Worm (Caenorhabditis elegans) whole organism, young adult: ENCODE measurements around the gene C53A3.1.
A peak's percentile ranks its signal among the peaks of the same experiment; 100 is the strongest.

Experiments
- B0019.2 ChIP-seq: fragments of 200-800 bp; sonication (Bioruptor generic); conservative IDR thresholded peaks from 2 replicates; pipeline ENCODE4 v1.3.6; 2022; ENCODE audit warnings: missing genetic modification reagents, missing genetic modification characterization, missing compliant biosample characterization
- B0035.1 ChIP-seq: sonication (generic microtip); optimal IDR thresholded peaks from 2 replicates; lab custom pipeline; 2016; ENCODE audit warnings: missing genetic modification characterization, mild to moderate bottlenecking, missing compliant biosample characterization, missing genotype, missing genetic modification reagents
- B0336.3 ChIP-seq: fragments of 200-800 bp; sonication (Bioruptor generic); IDR thresholded peaks from 2 replicates; pipeline ENCODE4 v1.3.6; 2022; ENCODE audit warnings: missing genetic modification characterization, missing compliant biosample characterization
- F49E8.2 ChIP-seq: sonication (generic microtip); optimal IDR thresholded peaks from 3 replicates; lab custom pipeline; 2017; ENCODE audit warnings: missing genetic modification characterization, mild to moderate bottlenecking, missing compliant biosample characterization, antibody characterized with exemption, moderate library complexity; ENCODE audit not compliant: insufficient read depth
- F57A8.1 ChIP-seq: fragments of 200-800 bp; sonication (Bioruptor generic); optimal IDR thresholded peaks from 2 replicates; lab custom pipeline; 2018; ENCODE audit warnings: mild to moderate bottlenecking, missing genetic modification characterization, moderate library complexity, missing compliant biosample characterization
- Y79H2A.3 ChIP-seq: fragments of 200-800 bp; sonication (Bioruptor generic); conservative IDR thresholded peaks from 2 replicates; pipeline ENCODE4 v1.3.6; 2022; ENCODE audit warnings: missing genetic modification reagents, missing genetic modification characterization, missing compliant biosample characterization
- ZK185.1 ChIP-seq: sonication (generic microtip); optimal IDR thresholded peaks from 2 replicates; lab custom pipeline; 2016; ENCODE audit warnings: mild to moderate bottlenecking, missing genetic modification characterization, missing compliant biosample characterization; ENCODE audit not compliant: poor library complexity, severe bottlenecking
- akir-1 ChIP-seq: fragments of 200-800 bp; sonication (Bioruptor generic); optimal IDR thresholded peaks from 2 replicates; lab custom pipeline; 2018; ENCODE audit warnings: mild to moderate bottlenecking, missing genetic modification characterization, moderate library complexity, missing compliant biosample characterization
- attf-3 ChIP-seq: fragments of 200-800 bp; sonication (Bioruptor generic); conservative IDR thresholded peaks from 2 replicates; pipeline ENCODE4 v1.3.6; 2022; ENCODE audit warnings: missing genetic modification reagents, missing genetic modification characterization, missing compliant biosample characterization
- attf-6 ChIP-seq: fragments of 200-800 bp; sonication (Bioruptor generic); IDR thresholded peaks from 2 replicates; pipeline ENCODE4 v1.3.6; 2022; ENCODE audit warnings: missing genetic modification reagents, missing genetic modification characterization, missing compliant biosample characterization
- ceh-58 ChIP-seq: fragments of 200-800 bp; sonication (Bioruptor generic); IDR thresholded peaks from 2 replicates; pipeline ENCODE4 v1.3.6; 2022; ENCODE audit warnings: missing genetic modification characterization, missing compliant biosample characterization
- ceh-79 ChIP-seq: sonication (generic microtip); optimal IDR thresholded peaks from 2 replicates; lab custom pipeline; 2017; ENCODE audit warnings: mild to moderate bottlenecking, missing genetic modification characterization, missing compliant biosample characterization
- die-1 ChIP-seq: sonication (generic microtip); optimal IDR thresholded peaks from 2 replicates; lab custom pipeline; 2016; ENCODE audit warnings: missing genotype, mild to moderate bottlenecking, missing genetic modification characterization, missing compliant biosample characterization
- dpff-1 ChIP-seq: sonication (generic microtip); optimal IDR thresholded peaks from 2 replicates; lab custom pipeline; 2017; ENCODE audit warnings: mild to moderate bottlenecking, missing genetic modification characterization, missing compliant biosample characterization
- ekl-4 ChIP-seq: fragments of 200-800 bp; sonication (Bioruptor generic); IDR thresholded peaks from 2 replicates; pipeline ENCODE4 v1.3.6; 2022; ENCODE audit warnings: missing genetic modification reagents, missing genetic modification characterization, missing compliant biosample characterization
- him-1 ChIP-seq: sonication (generic microtip); optimal IDR thresholded peaks from 2 replicates; lab custom pipeline; 2016; ENCODE audit warnings: missing genotype, missing genetic modification reagents, missing genetic modification characterization, missing compliant biosample characterization
- hlh-12 ChIP-seq: sonication (generic microtip); optimal IDR thresholded peaks from 2 replicates; lab custom pipeline; 2016; ENCODE audit warnings: missing genetic modification characterization, missing compliant biosample characterization
- hmg-1.2 ChIP-seq: fragments of 200-800 bp; sonication (Bioruptor generic); IDR thresholded peaks from 2 replicates; pipeline ENCODE4 v1.3.6; 2022; ENCODE audit warnings: missing genetic modification reagents, missing genetic modification characterization, missing compliant biosample characterization
- hmg-20 ChIP-seq: fragments of 200-800 bp; sonication (Bioruptor generic); IDR thresholded peaks from 2 replicates; pipeline ENCODE4 v1.3.6; 2022; ENCODE audit warnings: missing genetic modification reagents, missing genetic modification characterization, missing compliant biosample characterization
- hrde-1 ChIP-seq: sonication (generic microtip); optimal IDR thresholded peaks from 2 replicates; lab custom pipeline; 2016; ENCODE audit warnings: missing genetic modification characterization, mild to moderate bottlenecking, missing compliant biosample characterization, moderate library complexity, missing genotype, missing genetic modification reagents, borderline replicate concordance
- lin-35 ChIP-seq, 3 experiments: fragments of 150-350 bp in 2 of 3; sonication (generic microtip) in 1 of 3; optimal IDR thresholded peaks; 2 replicates each; lab custom pipeline; 2014 to 2018; ENCODE audit warnings: missing biosample characterization in 3 of 3, missing genetic modification characterization in 3 of 3, missing genetic modification reagents in 3 of 3
- lir-1 ChIP-seq: fragments of 200-800 bp; sonication (Bioruptor generic); conservative IDR thresholded peaks from 2 replicates; pipeline ENCODE4 v1.3.6; 2022; ENCODE audit warnings: missing genetic modification reagents, missing genetic modification characterization, missing compliant biosample characterization
- lsl-1 ChIP-seq: fragments of 200-800 bp; sonication (Bioruptor generic); optimal IDR thresholded peaks from 2 replicates; lab custom pipeline; 2018; ENCODE audit warnings: mild to moderate bottlenecking, missing genetic modification characterization, moderate library complexity, missing compliant biosample characterization
- lsy-27 ChIP-seq: sonication (generic microtip); optimal IDR thresholded peaks from 2 replicates; lab custom pipeline; 2017; ENCODE audit warnings: missing genetic modification characterization, mild to moderate bottlenecking, missing compliant biosample characterization, antibody characterized with exemption, missing genotype, borderline replicate concordance; ENCODE audit not compliant: insufficient read depth
- mxl-1 ChIP-seq: sonication (generic microtip); optimal IDR thresholded peaks from 2 replicates; lab custom pipeline; 2016; ENCODE audit warnings: missing genetic modification characterization, missing compliant biosample characterization
- nfya-1 ChIP-seq: sonication (generic microtip); optimal IDR thresholded peaks from 2 replicates; lab custom pipeline; 2017; ENCODE audit warnings: antibody characterized with exemption, missing compliant biosample characterization, missing genetic modification characterization, borderline replicate concordance; ENCODE audit not compliant: insufficient read depth
- nfyb-1 ChIP-seq: fragments of 200-800 bp; sonication (Bioruptor generic); IDR thresholded peaks from 2 replicates; pipeline ENCODE4 v1.3.6; 2022; ENCODE audit warnings: missing genetic modification reagents, missing genetic modification characterization, missing compliant biosample characterization
- nhr-27 ChIP-seq: fragments of 200-800 bp; sonication (Bioruptor generic); optimal IDR thresholded peaks from 2 replicates; lab custom pipeline; 2018; ENCODE audit warnings: mild to moderate bottlenecking, missing genetic modification characterization, moderate library complexity, missing compliant biosample characterization
- pbrm-1 ChIP-seq: fragments of 200-800 bp; sonication (Bioruptor generic); IDR thresholded peaks from 2 replicates; pipeline ENCODE4 v1.3.6; 2022; ENCODE audit warnings: missing genetic modification reagents, missing genetic modification characterization, missing compliant biosample characterization
- pha-4 ChIP-seq: fragments of 150-350 bp; sonication (generic microtip); optimal IDR thresholded peaks from 2 replicates; lab custom pipeline; 2014; ENCODE audit warnings: missing biosample characterization, missing genetic modification reagents, missing genetic modification characterization
- rcor-1 ChIP-seq: fragments of 200-800 bp; sonication (Bioruptor generic); IDR thresholded peaks from 2 replicates; pipeline ENCODE4 v1.3.6; 2022; ENCODE audit warnings: missing genetic modification reagents, missing genetic modification characterization, missing compliant biosample characterization
- sea-2 ChIP-seq: fragments of 200-800 bp; sonication (Bioruptor generic); IDR thresholded peaks from 2 replicates; pipeline ENCODE4 v1.3.6; 2022; ENCODE audit warnings: missing genetic modification characterization, missing compliant biosample characterization
- snpc-4 ChIP-seq, 5 experiments: fragments of 150-350 bp in 1 of 5; sonication (generic microtip) in 4 of 5; optimal IDR thresholded peaks; 2 replicates each; lab custom pipeline; 2014 to 2018; ENCODE audit warnings: missing genetic modification characterization in 5 of 5, missing biosample characterization in 3 of 5, antibody characterized with exemption in 2 of 5, mild to moderate bottlenecking in 2 of 5, missing compliant biosample characterization in 2 of 5, missing genotype in 2 of 5, moderate library complexity in 2 of 5, missing genetic modification reagents in 1 of 5
- sptf-2 ChIP-seq: fragments of 200-800 bp; sonication (Bioruptor generic); optimal IDR thresholded peaks from 2 replicates; lab custom pipeline; 2018; ENCODE audit warnings: mild to moderate bottlenecking, missing genetic modification characterization, missing compliant biosample characterization
- tbp1 ChIP-seq: fragments of 200-800 bp; sonication (Bioruptor generic); optimal IDR thresholded peaks from 2 replicates; lab custom pipeline; 2018; ENCODE audit warnings: mild to moderate bottlenecking, missing genetic modification characterization, missing compliant biosample characterization
- tbx-9 ChIP-seq: sonication (generic microtip); optimal IDR thresholded peaks from 2 replicates; lab custom pipeline; 2016; ENCODE audit warnings: borderline replicate concordance, missing genetic modification characterization, inconsistent platforms, missing compliant biosample characterization
- unc-130 ChIP-seq: sonication (generic microtip); optimal IDR thresholded peaks from 2 replicates; lab custom pipeline; 2016; ENCODE audit warnings: missing genetic modification reagents, missing genetic modification characterization, missing compliant biosample characterization
- unc-62 ChIP-seq: fragments of 150-350 bp; optimal IDR thresholded peaks from 2 replicates; lab custom pipeline; 2014; ENCODE audit warnings: missing biosample characterization, missing genetic modification reagents, missing genetic modification characterization
- xnd-1 ChIP-seq: sonication (generic microtip); optimal IDR thresholded peaks from 2 replicates; lab custom pipeline; 2016; ENCODE audit warnings: missing genotype, missing genetic modification reagents, missing genetic modification characterization, missing compliant biosample characterization
- zim-3 ChIP-seq: sonication (generic microtip); optimal IDR thresholded peaks from 2 replicates; lab custom pipeline; 2017; ENCODE audit warnings: mild to moderate bottlenecking, missing genetic modification characterization, moderate library complexity, missing compliant biosample characterization
- ztf-22 ChIP-seq: fragments of 200-800 bp; sonication (Bioruptor generic); optimal IDR thresholded peaks from 2 replicates; lab custom pipeline; 2018; ENCODE audit warnings: mild to moderate bottlenecking, missing genetic modification characterization, moderate library complexity, missing compliant biosample characterization
- ztf-25 ChIP-seq: fragments of 200-800 bp; sonication (Bioruptor generic); IDR thresholded peaks from 2 replicates; pipeline ENCODE4 v1.3.6; 2022; ENCODE audit warnings: missing genetic modification reagents, missing genetic modification characterization, missing compliant biosample characterization
- ztf-3 ChIP-seq: fragments of 200-800 bp; sonication (Bioruptor generic); optimal IDR thresholded peaks from 2 replicates; lab custom pipeline; 2018; ENCODE audit warnings: mild to moderate bottlenecking, missing genetic modification characterization, missing compliant biosample characterization

C53A3.1 gene

DNA sequence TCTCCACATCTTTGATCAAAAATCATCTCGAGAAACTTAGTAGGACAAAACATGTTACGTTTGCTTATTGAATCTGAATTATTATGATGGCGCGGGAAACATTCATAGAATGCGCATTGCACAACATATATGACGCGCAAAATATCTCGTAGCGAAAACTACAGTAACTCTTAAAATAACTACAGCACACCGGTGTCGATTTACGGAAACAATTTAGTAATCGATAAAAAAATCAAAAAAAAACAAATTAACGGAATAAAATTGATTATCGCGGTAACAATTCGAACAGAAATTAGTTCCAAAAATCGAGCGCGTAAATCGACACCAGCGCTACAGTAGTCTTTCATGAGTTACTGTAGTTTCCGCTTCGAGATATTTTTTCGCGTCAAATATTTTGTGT lies 37.9 kb downstream of the C53A3.1 start (continued):
- TF ChIP-seq lsl-1 (GFP tag; lab: Kevin White, UChicago) (peak; percentile 53), xnd-1 (tag; lab: Kevin White, UChicago) (peak; percentile 34), lin-35 (GFP tag; optimal IDR thresholded peaks at IDR 0.05; lab: Kevin White, UChicago) (no peak), ceh-58 (0 out of 2 replicates have a peak, but pooled peaks have one; percentile 19), sptf-2 (GFP tag; lab: Kevin White, UChicago) (no peak), hlh-12 (tag; lab: Kevin White, UChicago) (no peak), B0336.3 (GFP tag; lab: Robert Waterston, UW) (peak; percentile 29; the same call in 1 of the 2 replicates), hrde-1 (tag; lab: Kevin White, UChicago) (peak; percentile 37), pbrm-1 (GFP tag; lab: Robert Waterston, UW) (0 out of 2 replicates have a peak, but pooled peaks have one; percentile 18), mxl-1 (no peak), him-1 (tag; lab: Kevin White, UChicago) (peak; percentile 54)
- TF ChIP-seq, all 124 proteins: peak for 12

DNA sequence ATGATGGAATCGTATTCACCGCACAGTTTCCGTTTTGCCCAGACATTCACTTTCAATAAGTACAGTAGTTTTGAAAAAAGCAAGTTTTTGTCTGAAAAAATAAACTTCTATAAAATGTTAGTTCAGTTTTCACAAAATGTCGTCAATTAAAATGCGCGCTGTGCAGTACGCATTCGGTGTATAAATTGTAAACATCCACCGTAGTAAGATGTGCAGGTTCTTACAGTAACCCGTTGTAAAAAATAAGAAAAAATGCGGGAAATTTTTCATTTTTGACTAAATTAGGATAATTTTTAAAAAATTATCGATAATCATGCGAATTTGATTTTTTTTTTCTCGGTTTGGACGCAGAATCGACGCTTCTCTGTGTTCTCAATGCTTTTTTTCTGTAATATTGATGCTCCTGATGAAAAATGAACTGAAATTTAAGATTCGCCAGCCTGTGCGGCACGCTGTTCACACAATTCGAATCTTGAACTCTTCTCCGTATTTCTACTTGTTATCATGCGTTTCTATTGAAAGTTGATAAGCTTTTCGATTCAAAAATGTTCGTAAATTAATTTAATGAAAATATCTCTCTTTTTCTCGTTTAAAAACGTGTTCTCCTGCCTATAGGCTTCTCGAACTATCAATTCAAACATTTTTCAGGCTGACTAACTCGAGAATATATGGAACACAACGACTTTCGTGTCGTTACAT lies 42.6 kb downstream of the C53A3.1 start, which contains the start of gene rga-3:
TSS of gene rga-3 (plus strand) at position 649 of the 699 bp plus-strand sequence.
- TF ChIP-seq dpff-1 (tag; lab: Kevin White, UChicago) (no peak), lsy-27 (tag; lab: Kevin White, UChicago) (no peak), F57A8.1 (GFP tag; lab: Kevin White, UChicago) (no peak), sea-2 (GFP tag; lab: Robert Waterston, UW) (no peak), F49E8.2 (tag; lab: Kevin White, UChicago) (peak; percentile 96), snpc-4 (GFP tag; optimal IDR thresholded peaks at IDR 0.05; lab: Kevin White, UChicago) (peak; percentile 62), snpc-4 (tag; optimal IDR thresholded peaks at IDR 0.05; lab: Kevin White, UChicago) (peak in 3 of 4 experiments; percentile 49 to 68 (median 64)), hmg-1.2 (GFP tag; lab: Robert Waterston, UW) (peak; percentile 60), die-1 (tag; lab: Kevin White, UChicago) (no peak), Y79H2A.3 (no peak), ZK185.1 (tag; lab: Kevin White, UChicago) (peak; percentile 27), ceh-79 (tag; lab: Kevin White, UChicago) (no peak), ztf-22 (GFP tag; lab: Kevin White, UChicago) (no peak), ekl-4 (GFP tag; lab: Robert Waterston, UW) (peak; percentile 87), zim-3 (no peak), tbp1 (peak; percentile 72), akir-1 (GFP tag; lab: Kevin White, UChicago) (no peak), ztf-3 (no peak), lsl-1 (GFP tag; lab: Kevin White, UChicago) (peak; percentile 100), lir-1 (no peak; the same call in 1 of the 2 replicates), ztf-25 (GFP tag; lab: Robert Waterston, UW) (0 out of 2 replicates have a peak, but pooled peaks have one; percentile 34), nhr-27 (no peak), rcor-1 (GFP tag; lab: Robert Waterston, UW) (peak; percentile 93), unc-130 (GFP tag; lab: Kevin White, UChicago) (peak; percentile 95), B0019.2 (GFP tag; lab: Robert Waterston, UW) (peak; percentile 92), unc-62 (GFP tag; lab: Kevin White, UChicago) (no peak), attf-6 (GFP tag; lab: Robert Waterston, UW) (peak; percentile 74; the same call in 1 of the 2 replicates), hrde-1 (tag; lab: Kevin White, UChicago) (peak; percentile 59), nfya-1 (tag; lab: Kevin White, UChicago) (no peak), hmg-20 (GFP tag; lab: Robert Waterston, UW) (no peak), nfyb-1 (GFP tag; lab: Robert Waterston, UW) (no peak), pha-4 (tag; lab: Kevin White, UChicago) (no peak), B0035.1 (tag; lab: Kevin White, UChicago) (no peak), tbx-9 (tag; lab: Kevin White, UChicago) (no peak), attf-3 (GFP tag; lab: Robert Waterston, UW) (peak; percentile 86), pbrm-1 (GFP tag; lab: Robert Waterston, UW) (peak; percentile 78)
